Fruit fly (Drosophila melanogaster) S2 (cell line): ENCODE measurements around the gene CG31248.

Experiments used
- CG8478 ChIP-seq: fragments of >200 bp; optimal IDR thresholded peaks from 2 replicates; lab custom pipeline; 2018
- CTCF ChIP-seq, 2 experiments: fragments of >200 bp; optimal IDR thresholded peaks; 2 replicates each; lab custom pipeline; 2018

CG31248 gene

dm6 chr3R:7144245-7144904, 15.3 kb downstream of the CG31248 start, which contains the start of the genes CG14610 and CG2656:
Gene CG14610, minus strand, starts transcription at chr3R:7144295.
Gene CG2656, plus strand, starts transcription at chr3R:7144724.
- TF ChIP-seq CTCF (optimal IDR thresholded peaks at IDR 0.05; lab: Kevin White, UChicago) (peak in 1 of 2 experiments; percentile 17), CG8478 (no peak)

- TF ChIP-seq CG8478: no peak
- TF ChIP-seq CTCF (optimal IDR thresholded peaks at IDR 0.05; lab: Kevin White, UChicago): no peak
Observed at dm6 chr3R:7150544-7151406, 21.7 kb downstream of the CG31248 start, which contains the start of the genes gfzf and Sas-4. Gene gfzf, minus strand, starts transcription at chr3R:7150968. Gene Sas-4, plus strand, starts transcription at chr3R:7151367.

- no peak for TF ChIP-seq CTCF (optimal IDR thresholded peaks at IDR 0.05; lab: Kevin White, UChicago)
- no peak for TF ChIP-seq CG8478
Observed at dm6 chr3R:7154586-7155357, 25.7 kb downstream of the CG31248 start, which contains the start of gene MAGE. Gene MAGE, minus strand, starts transcription at chr3R:7155180.

- TF ChIP-seq CTCF (optimal IDR thresholded peaks at IDR 0.05; lab: Kevin White, UChicago): no peak
- TF ChIP-seq CG8478: no peak
Observed at dm6 chr3R:7157102-7157501, 28.0 kb downstream of the CG31248 start.

- TF ChIP-seq CTCF (optimal IDR thresholded peaks at IDR 0.05; lab: Kevin White, UChicago) (no peak), CG8478 (no peak)
Observed at dm6 chr3R:7159615-7160014, 30.5 kb downstream of the CG31248 start.

dm6 chr3R:7162356-7163289, 33.5 kb downstream of the CG31248 start, which contains the start of gene sas:
Gene sas, plus strand, starts transcription at chr3R:7162808.
- TF ChIP-seq CTCF (optimal IDR thresholded peaks at IDR 0.05; lab: Kevin White, UChicago) (no peak), CG8478 (no peak)

dm6 chr3R:7169927-7170326, 40.8 kb downstream of the CG31248 start:
- TF ChIP-seq CTCF (optimal IDR thresholded peaks at IDR 0.05; lab: Kevin White, UChicago) (no peak), CG8478 (no peak)

- no peak for TF ChIP-seq CTCF (optimal IDR thresholded peaks at IDR 0.05; lab: Kevin White, UChicago)
- no peak for TF ChIP-seq CG8478
Observed at dm6 chr3R:7171384-7172099, 42.4 kb downstream of the CG31248 start.

dm6 chr3R:7172978-7173377, 43.9 kb downstream of the CG31248 start:
- TF ChIP-seq CG8478 (no peak), CTCF (optimal IDR thresholded peaks at IDR 0.05; lab: Kevin White, UChicago) (no peak)

dm6 chr3R:7174755-7175154, 45.6 kb downstream of the CG31248 start:
- TF ChIP-seq CG8478 (no peak), CTCF (optimal IDR thresholded peaks at IDR 0.05; lab: Kevin White, UChicago) (no peak)
